Fruit fly (Drosophila melanogaster): Measurements from ENCODE around the gene Gcn2.

Gcn2 gene

DNA sequence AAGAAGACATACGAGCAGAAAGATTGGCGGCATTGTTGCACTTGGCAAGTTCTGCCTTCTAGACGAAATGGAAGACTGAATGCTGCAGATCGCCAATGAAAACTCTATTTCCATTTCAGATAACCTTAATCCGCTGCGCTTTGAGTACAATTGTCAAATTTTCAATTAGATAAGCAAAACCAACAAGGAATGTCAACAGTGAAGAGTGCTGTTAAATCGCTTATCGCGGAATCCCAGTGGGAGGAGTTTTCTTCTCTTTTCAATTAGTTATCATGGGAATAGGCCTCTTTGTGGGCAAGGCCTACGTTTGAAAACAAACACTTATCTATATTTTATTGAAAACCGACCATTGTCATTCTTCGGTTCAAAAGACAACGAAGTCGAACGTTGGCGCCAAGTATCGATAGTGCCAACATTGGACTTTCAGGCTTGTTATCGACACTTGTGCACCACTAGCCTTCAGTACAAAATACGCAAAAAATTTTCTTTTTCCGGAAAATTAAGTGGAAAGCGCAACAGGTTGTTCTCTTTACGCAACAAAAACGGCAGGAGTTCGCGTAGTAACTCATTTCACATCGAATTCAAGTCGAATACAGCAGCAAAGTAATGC, at the start of gene Gcn2, which contains the start of gene Ugt35D1 (continued):
- TF ChIP-seq CG3407 (GFP tag; optimal IDR thresholded peaks at IDR 0.05) (peak; percentile 75), CG11696 (GFP tag; IDR thresholded peaks at IDR 0.05) (no peak), CG3726 (GFP tag; IDR thresholded peaks at IDR 0.05) (no peak), nerfin-1 (tag; optimal IDR thresholded peaks at IDR 0.05) (no peak), jigr1 (GFP tag; IDR thresholded peaks at IDR 0.05) (no peak), CG6689 (GFP tag; IDR thresholded peaks at IDR 0.05) (no peak), danr (GFP tag; IDR thresholded peaks at IDR 0.05) (no peak), Eip74EF (GFP tag; optimal IDR thresholded peaks at IDR 0.05) (no peak), CG9876 (GFP tag; optimal IDR thresholded peaks at IDR 0.05) (peak; percentile 0), abd-A (tag; optimal IDR thresholded peaks at IDR 0.05) (no peak), CG12236 (GFP tag; optimal IDR thresholded peaks at IDR 0.05) (peak; percentile 25), CG6654 (GFP tag; optimal IDR thresholded peaks at IDR 0.05) (no peak), chm (GFP tag; IDR thresholded peaks at IDR 0.05) (peak; percentile 78; the same call in 1 of the 2 replicates), ttk (GFP tag; IDR thresholded peaks at IDR 0.05) (no peak), kni (GFP tag; optimal IDR thresholded peaks at IDR 0.05) (peak; percentile 84), tin (GFP tag; optimal IDR thresholded peaks at IDR 0.05) (no peak), pfk (GFP tag; optimal IDR thresholded peaks at IDR 0.05) (no peak), Ptx1 (GFP tag; IDR thresholded peaks at IDR 0.05) (no peak), H2.0 (GFP tag; IDR thresholded peaks at IDR 0.05) (no peak), NFAT (GFP tag; IDR thresholded peaks at IDR 0.05) (no peak), nmo (GFP tag; optimal IDR thresholded peaks at IDR 0.05) (no peak), D (optimal IDR thresholded peaks at IDR 0.05) (no peak), D (GFP tag; optimal IDR thresholded peaks at IDR 0.05) (peak; percentile 63), lola (GFP tag; optimal IDR thresholded peaks at IDR 0.05) (peak in 1 of 3 experiments; percentile 25), CoRest (tag; optimal IDR thresholded peaks at IDR 0.05) (no peak), chif (GFP tag; optimal IDR thresholded peaks at IDR 0.05) (peak in 1 of 2 experiments; percentile 44), CG1233 (GFP tag; optimal IDR thresholded peaks at IDR 0.05) (peak; percentile 71), fd3F (GFP tag; optimal IDR thresholded peaks at IDR 0.05) (no peak), Chrac-16 (GFP tag; optimal IDR thresholded peaks at IDR 0.05) (no peak), Xbp1 (GFP tag; optimal IDR thresholded peaks at IDR 0.05) (no peak), Dll (GFP tag; IDR thresholded peaks at IDR 0.05; ENCODE audit: partially characterized antibody) (peak; percentile 79), CG16779 (GFP tag; IDR thresholded peaks at IDR 0.05) (no peak), dpn (GFP tag; optimal IDR thresholded peaks at IDR 0.05) (peak in 1 of 2 experiments; percentile 38), Myb (GFP tag; optimal IDR thresholded peaks at IDR 0.05) (no peak), Hmx (GFP tag; optimal IDR thresholded peaks at IDR 0.05) (no peak), cg (GFP tag; optimal IDR thresholded peaks at IDR 0.05) (no peak), CG18011 (GFP tag; optimal IDR thresholded peaks at IDR 0.05) (no peak), BtbVII (GFP tag; optimal IDR thresholded peaks at IDR 0.05) (no peak), gcm2 (GFP tag; optimal IDR thresholded peaks at IDR 0.05) (no peak), Meics (GFP tag; optimal IDR thresholded peaks at IDR 0.05) (no peak), gt (GFP tag; IDR thresholded peaks at IDR 0.05) (no peak), Lpt (GFP tag; optimal IDR thresholded peaks at IDR 0.05) (no peak), caup (GFP tag; optimal IDR thresholded peaks at IDR 0.05; ENCODE audit: severe bottlenecking) (no peak), Deaf1 (tag; optimal IDR thresholded peaks at IDR 0.05) (no peak), CG7987 (GFP tag; optimal IDR thresholded peaks at IDR 0.05) (peak; percentile 69), zen (tag; optimal IDR thresholded peaks at IDR 0.05) (no peak), NC2β (GFP tag; optimal IDR thresholded peaks at IDR 0.05) (peak; percentile 51), maf-S (GFP tag; optimal IDR thresholded peaks at IDR 0.05) (no peak), dysf (GFP tag; IDR thresholded peaks at IDR 0.05) (no peak), sqz (GFP tag; optimal IDR thresholded peaks at IDR 0.05) (no peak), CG31441 (GFP tag; IDR thresholded peaks at IDR 0.05) (no peak)

Measured in whole organism, embryonic.